Fruit fly (Drosophila melanogaster): ENCODE results near the gene Anp.

Gene Anp

dm6 chr3R:30235253-30235652, 25.5 kb downstream of the Anp start:
- TF ChIP-seq Dll (optimal IDR thresholded peaks at IDR 0.05) (no peak), EcR (GFP tag; optimal IDR thresholded peaks at IDR 0.05) (no peak), psq (optimal IDR thresholded peaks at IDR 0.05) (no peak), CG8478 (optimal IDR thresholded peaks at IDR 0.05) (no peak), usp (GFP tag; optimal IDR thresholded peaks at IDR 0.05) (no peak), pan (optimal IDR thresholded peaks at IDR 0.05) (no peak)

- TF ChIP-seq pan (optimal IDR thresholded peaks at IDR 0.05) (no peak), CG8478 (optimal IDR thresholded peaks at IDR 0.05) (no peak), psq (optimal IDR thresholded peaks at IDR 0.05) (no peak), EcR (GFP tag; optimal IDR thresholded peaks at IDR 0.05) (no peak), usp (GFP tag; optimal IDR thresholded peaks at IDR 0.05) (no peak), Dll (optimal IDR thresholded peaks at IDR 0.05) (no peak)
Observed at dm6 chr3R:30236994-30237393, 27.2 kb downstream of the Anp start.

dm6 chr3R:30237634-30238033, 27.9 kb downstream of the Anp start, which contains the start of gene CG43448:
Gene CG43448, minus strand, starts transcription at chr3R:30237734.
- no peak for TF ChIP-seq psq (optimal IDR thresholded peaks at IDR 0.05)
- TF ChIP-seq pan (optimal IDR thresholded peaks at IDR 0.05) = no peak
- no peak for TF ChIP-seq CG8478 (optimal IDR thresholded peaks at IDR 0.05)
- no peak for TF ChIP-seq EcR (GFP tag; optimal IDR thresholded peaks at IDR 0.05)
- no peak for TF ChIP-seq Dll (optimal IDR thresholded peaks at IDR 0.05)
- TF ChIP-seq usp (GFP tag; optimal IDR thresholded peaks at IDR 0.05) = no peak

- TF ChIP-seq CG8478 (optimal IDR thresholded peaks at IDR 0.05) (no peak), psq (optimal IDR thresholded peaks at IDR 0.05) (no peak), Dll (optimal IDR thresholded peaks at IDR 0.05) (no peak), usp (GFP tag; optimal IDR thresholded peaks at IDR 0.05) (no peak), pan (optimal IDR thresholded peaks at IDR 0.05) (no peak), EcR (GFP tag; optimal IDR thresholded peaks at IDR 0.05) (no peak)
Observed at dm6 chr3R:30240245-30240644, 30.5 kb downstream of the Anp start.

- TF ChIP-seq EcR (GFP tag; optimal IDR thresholded peaks at IDR 0.05) (no peak), pan (optimal IDR thresholded peaks at IDR 0.05) (no peak), CG8478 (optimal IDR thresholded peaks at IDR 0.05) (no peak), psq (optimal IDR thresholded peaks at IDR 0.05) (no peak)
Observed at dm6 chr3R:30243262-30243815, 33.6 kb downstream of the Anp start, which contains the start of gene CG9737. Gene CG9737, minus strand, starts transcription at chr3R:30243312.

dm6 chr3R:30245739-30246589, 36.2 kb downstream of the Anp start:
- TF ChIP-seq CG8478 (optimal IDR thresholded peaks at IDR 0.05) (no peak), Dll (optimal IDR thresholded peaks at IDR 0.05) (no peak), EcR (GFP tag; optimal IDR thresholded peaks at IDR 0.05) (no peak), pan (optimal IDR thresholded peaks at IDR 0.05) (no peak), psq (optimal IDR thresholded peaks at IDR 0.05) (no peak)

dm6 chr3R:30246603-30247002, 36.9 kb downstream of the Anp start, which contains the start of gene CG9733:
Gene CG9733, minus strand, starts transcription at chr3R:30246703.
- TF ChIP-seq psq (optimal IDR thresholded peaks at IDR 0.05) (no peak), usp (GFP tag; optimal IDR thresholded peaks at IDR 0.05) (no peak), CG8478 (optimal IDR thresholded peaks at IDR 0.05) (no peak), Dll (optimal IDR thresholded peaks at IDR 0.05) (no peak), pan (optimal IDR thresholded peaks at IDR 0.05) (no peak), EcR (GFP tag; optimal IDR thresholded peaks at IDR 0.05) (no peak)

dm6 chr3R:30247802-30248363, 38.1 kb downstream of the Anp start:
- TF ChIP-seq CG8478 (optimal IDR thresholded peaks at IDR 0.05) = no peak
- TF ChIP-seq EcR (GFP tag; optimal IDR thresholded peaks at IDR 0.05) = no peak
- no peak for TF ChIP-seq Dll (optimal IDR thresholded peaks at IDR 0.05)
- TF ChIP-seq usp (GFP tag; optimal IDR thresholded peaks at IDR 0.05) = no peak
- no peak for TF ChIP-seq psq (optimal IDR thresholded peaks at IDR 0.05)
- no peak for TF ChIP-seq pan (optimal IDR thresholded peaks at IDR 0.05)

- no peak for TF ChIP-seq EcR (GFP tag; optimal IDR thresholded peaks at IDR 0.05)
Observed at dm6 chr3R:30248565-30248964, 38.8 kb downstream of the Anp start.

- TF ChIP-seq Dll (optimal IDR thresholded peaks at IDR 0.05) (no peak), usp (GFP tag; optimal IDR thresholded peaks at IDR 0.05) (no peak), psq (optimal IDR thresholded peaks at IDR 0.05) (no peak), CG8478 (optimal IDR thresholded peaks at IDR 0.05) (no peak), pan (optimal IDR thresholded peaks at IDR 0.05) (no peak), EcR (GFP tag; optimal IDR thresholded peaks at IDR 0.05) (no peak)
Observed at dm6 chr3R:30249283-30249682, 39.5 kb downstream of the Anp start, which contains the start of gene CG34299. Gene CG34299, plus strand, starts transcription at chr3R:30249583.

- TF ChIP-seq EcR (GFP tag; optimal IDR thresholded peaks at IDR 0.05) (no peak), pan (optimal IDR thresholded peaks at IDR 0.05) (no peak), usp (GFP tag; optimal IDR thresholded peaks at IDR 0.05) (no peak), psq (optimal IDR thresholded peaks at IDR 0.05) (no peak), Dll (optimal IDR thresholded peaks at IDR 0.05) (no peak)
Observed at dm6 chr3R:30250496-30250978, 40.8 kb downstream of the Anp start, which contains the start of gene CG9682. Gene CG9682, plus strand, starts transcription at chr3R:30250928.

dm6 chr3R:30252317-30252716, 42.6 kb downstream of the Anp start:
- no peak for TF ChIP-seq Dll (optimal IDR thresholded peaks at IDR 0.05)
- no peak for TF ChIP-seq psq (optimal IDR thresholded peaks at IDR 0.05)

Data from whole organism.